Fruit fly (Drosophila melanogaster) whole organism, embryonic: ENCODE results near the gene CG31921.

Source experiments
- Adf1 ChIP-seq: fragments of 200-800 bp; sonication (Bioruptor generic); IDR thresholded peaks from 2 replicates; pipeline ENCODE4 v1.3.6; 2022; ENCODE audit warnings: missing biosample characterization, missing genetic modification characterization
- CG10147 ChIP-seq: fragments of 200-800 bp; sonication (Bioruptor generic); optimal IDR thresholded peaks from 2 replicates; lab custom pipeline; 2019; ENCODE audit warnings: missing biosample characterization, mild to moderate bottlenecking, missing genetic modification characterization, moderate library complexity
- CG12236 ChIP-seq: fragments of 200-800 bp; sonication (Bioruptor generic); optimal IDR thresholded peaks from 2 replicates; lab custom pipeline; 2016; ENCODE audit warnings: missing biosample characterization, missing genetic modification characterization
- CG13775 ChIP-seq: fragments of 200-800 bp; sonication (Bioruptor generic); optimal IDR thresholded peaks from 3 replicates; lab custom pipeline; 2017; ENCODE audit warnings: missing biosample characterization, mild to moderate bottlenecking, missing genetic modification characterization
- CG14014 ChIP-seq: fragments of 200-800 bp; sonication (Bioruptor generic); IDR thresholded peaks from 2 replicates; pipeline ENCODE4 v1.3.6; 2022; ENCODE audit warnings: missing biosample characterization, missing genetic modification characterization
- CG15514 ChIP-seq: fragments of 200-800 bp; sonication (Bioruptor generic); optimal IDR thresholded peaks from 3 replicates; lab custom pipeline; 2017; ENCODE audit warnings: missing biosample characterization, missing genetic modification characterization, mild to moderate bottlenecking, moderate library complexity, missing genetic modification reagents
- CG1602 ChIP-seq: fragments of 200-800 bp; sonication (Bioruptor generic); optimal IDR thresholded peaks from 3 replicates; lab custom pipeline; 2016; ENCODE audit warnings: missing biosample characterization, missing genetic modification characterization
- CG17361 ChIP-seq: fragments of 200-800 bp; sonication (Bioruptor generic); IDR thresholded peaks from 3 replicates; pipeline ENCODE4 v1.3.6; 2022; ENCODE audit warnings: missing biosample characterization, missing genetic modification characterization
- CG2678 ChIP-seq: fragments of 200-800 bp; sonication (Bioruptor generic); optimal IDR thresholded peaks from 3 replicates; lab custom pipeline; 2019; ENCODE audit warnings: missing biosample characterization, mild to moderate bottlenecking, missing genetic modification characterization, moderate library complexity
- CG32772 ChIP-seq: fragments of 200-800 bp; sonication (Bioruptor generic); IDR thresholded peaks from 2 replicates; pipeline ENCODE4 v1.3.6; 2022; ENCODE audit warnings: missing biosample characterization, missing genetic modification characterization
- CG3407 ChIP-seq: fragments of 200-800 bp; sonication (Bioruptor generic); optimal IDR thresholded peaks from 2 replicates; lab custom pipeline; 2018; ENCODE audit warnings: missing biosample characterization, mild to moderate bottlenecking, missing genetic modification characterization
- CG7745 ChIP-seq: fragments of 200-800 bp; sonication (Bioruptor generic); optimal IDR thresholded peaks from 2 replicates; lab custom pipeline; 2018; ENCODE audit warnings: missing biosample characterization, mild to moderate bottlenecking, missing genetic modification characterization, moderate library complexity
- CG7839 ChIP-seq: fragments of 200-800 bp; sonication (Bioruptor generic); optimal IDR thresholded peaks from 3 replicates; lab custom pipeline; 2018; ENCODE audit warnings: missing biosample characterization, mild to moderate bottlenecking, missing genetic modification characterization, moderate library complexity
- CG8359 ChIP-seq: fragments of 200-800 bp; sonication (Bioruptor generic); optimal IDR thresholded peaks from 2 replicates; lab custom pipeline; 2017; ENCODE audit warnings: missing biosample characterization, mild to moderate bottlenecking, missing genetic modification characterization, borderline replicate concordance
- CG8388 ChIP-seq: fragments of 200-800 bp; sonication (Bioruptor generic); optimal IDR thresholded peaks from 2 replicates; lab custom pipeline; 2019; ENCODE audit warnings: missing biosample characterization, mild to moderate bottlenecking, missing genetic modification characterization, moderate library complexity
- Chrac-16 ChIP-seq: fragments of 200-800 bp; sonication (Bioruptor generic); optimal IDR thresholded peaks from 3 replicates; lab custom pipeline; 2016; ENCODE audit warnings: missing biosample characterization, missing genetic modification characterization
- CrebB ChIP-seq: fragments of 200-800 bp; sonication (Bioruptor generic); optimal IDR thresholded peaks from 3 replicates; lab custom pipeline; 2018; ENCODE audit warnings: missing biosample characterization, mild to moderate bottlenecking, missing genetic modification characterization
- D19B ChIP-seq: fragments of 200-800 bp; sonication (Bioruptor generic); optimal IDR thresholded peaks from 2 replicates; lab custom pipeline; 2017; ENCODE audit warnings: missing biosample characterization, mild to moderate bottlenecking, missing genetic modification characterization
- Dfd ChIP-seq, 2 experiments: fragments of >200 bp; optimal IDR thresholded peaks; 2 replicates each; lab custom pipeline; 2017; ENCODE audit warnings: missing biosample characterization in 2 of 2, missing genetic modification characterization in 2 of 2
- Dref ChIP-seq: fragments of 200-800 bp; sonication (Bioruptor generic); IDR thresholded peaks from 2 replicates; pipeline ENCODE4 v1.3.6; 2022; ENCODE audit warnings: missing biosample characterization, missing genetic modification characterization
- Ets65A ChIP-seq: fragments of 200-800 bp; sonication (Bioruptor generic); peaks from one replicate; lab custom pipeline; 2016; ENCODE audit warnings: missing biosample characterization, missing genetic modification characterization
- Ets97D ChIP-seq: fragments of 200-800 bp; sonication (Bioruptor generic); optimal IDR thresholded peaks from 3 replicates; lab custom pipeline; 2016; ENCODE audit warnings: missing biosample characterization, missing genetic modification characterization
- Kr ChIP-seq: fragments of 200-800 bp; sonication (Bioruptor generic); optimal IDR thresholded peaks from 2 replicates; lab custom pipeline; 2017; ENCODE audit warnings: missing biosample characterization, mild to moderate bottlenecking, missing genetic modification characterization
- Med ChIP-seq: fragments of 200-800 bp; sonication (Bioruptor generic); peaks from one replicate; lab custom pipeline; 2016; ENCODE audit warnings: missing biosample characterization, missing genetic modification characterization, mild to moderate bottlenecking, inconsistent platforms, moderate library complexity
- NC2α ChIP-seq: fragments of 200-800 bp; sonication (Bioruptor generic); optimal IDR thresholded peaks from 2 replicates; lab custom pipeline; 2016; ENCODE audit warnings: missing biosample characterization, missing genetic modification characterization
- Ravus ChIP-seq: fragments of 200-800 bp; sonication (Bioruptor generic); IDR thresholded peaks from 2 replicates; pipeline ENCODE4 v1.3.6; 2022; ENCODE audit warnings: missing biosample characterization, missing genetic modification characterization
- ab ChIP-seq: fragments of 200-800 bp; sonication (Bioruptor generic); optimal IDR thresholded peaks from 2 replicates; lab custom pipeline; 2016; ENCODE audit warnings: missing biosample characterization, missing genetic modification characterization
- bcd ChIP-seq: fragments of 200-800 bp; sonication (Bioruptor generic); optimal IDR thresholded peaks from 2 replicates; lab custom pipeline; 2017; ENCODE audit warnings: missing biosample characterization, mild to moderate bottlenecking, missing genetic modification characterization
- caup ChIP-seq: fragments of 200-800 bp; sonication (Bioruptor generic); optimal IDR thresholded peaks from 3 replicates; lab custom pipeline; 2017; ENCODE audit warnings: missing biosample characterization, mild to moderate bottlenecking, missing genetic modification characterization, moderate library complexity; ENCODE audit not compliant: severe bottlenecking
- dan ChIP-seq: fragments of 200-800 bp; sonication (Bioruptor generic); IDR thresholded peaks from 2 replicates; pipeline ENCODE4 v1.3.6; 2022; ENCODE audit warnings: missing biosample characterization, missing genetic modification characterization
- dati ChIP-seq: fragments of 200-800 bp; sonication (Bioruptor generic); IDR thresholded peaks from 2 replicates; pipeline ENCODE4 v1.3.6; 2022; ENCODE audit warnings: missing biosample characterization, missing genetic modification characterization
- dmrt99B ChIP-seq: fragments of 200-800 bp; sonication (Bioruptor generic); optimal IDR thresholded peaks from 2 replicates; lab custom pipeline; 2018; ENCODE audit warnings: missing biosample characterization, mild to moderate bottlenecking, missing genetic modification characterization, moderate library complexity
- emc ChIP-seq: fragments of 200-800 bp; sonication (Bioruptor generic); optimal IDR thresholded peaks from 2 replicates; lab custom pipeline; 2016; ENCODE audit warnings: missing biosample characterization, missing genetic modification characterization
- fd64A ChIP-seq: fragments of 200-800 bp; sonication (Bioruptor generic); optimal IDR thresholded peaks from 3 replicates; lab custom pipeline; 2018; ENCODE audit warnings: missing biosample characterization, mild to moderate bottlenecking, missing genetic modification characterization
- ham ChIP-seq: fragments of 200-800 bp; sonication (Bioruptor generic); IDR thresholded peaks from 2 replicates; pipeline ENCODE4 v1.3.6; 2022; ENCODE audit warnings: missing biosample characterization, missing genetic modification characterization
- ind ChIP-seq: fragments of 200-800 bp; sonication (Bioruptor generic); optimal IDR thresholded peaks from 3 replicates; lab custom pipeline; 2016; ENCODE audit warnings: missing biosample characterization, missing genetic modification characterization
- jigr1 ChIP-seq: fragments of 200-800 bp; sonication (Bioruptor generic); IDR thresholded peaks from 3 replicates; pipeline ENCODE4 v1.3.6; 2022; ENCODE audit warnings: missing biosample characterization, missing genetic modification characterization
- maf-S ChIP-seq: fragments of 200-800 bp; sonication (Bioruptor generic); optimal IDR thresholded peaks from 2 replicates; lab custom pipeline; 2016; ENCODE audit warnings: missing biosample characterization, missing genetic modification characterization
- nau ChIP-seq: fragments of 200-800 bp; sonication (Bioruptor generic); optimal IDR thresholded peaks from 3 replicates; lab custom pipeline; 2017; ENCODE audit warnings: missing biosample characterization, mild to moderate bottlenecking, missing genetic modification characterization, missing genetic modification reagents
- oc ChIP-seq: fragments of 200-800 bp; sonication (Bioruptor generic); optimal IDR thresholded peaks from 2 replicates; lab custom pipeline; 2018; ENCODE audit warnings: missing biosample characterization, mild to moderate bottlenecking, missing genetic modification characterization, moderate library complexity
- p53 ChIP-seq: fragments of 200-800 bp; sonication (Bioruptor generic); optimal IDR thresholded peaks from 2 replicates; lab custom pipeline; 2016; ENCODE audit warnings: missing biosample characterization, missing genetic modification characterization
- phol ChIP-seq: fragments of 200-800 bp; sonication (Bioruptor generic); optimal IDR thresholded peaks from 3 replicates; lab custom pipeline; 2018; ENCODE audit warnings: missing biosample characterization, mild to moderate bottlenecking, missing genetic modification characterization, moderate library complexity
- psq ChIP-seq: fragments of 200-800 bp; sonication (Bioruptor generic); optimal IDR thresholded peaks from 2 replicates; lab custom pipeline; 2017; ENCODE audit warnings: missing biosample characterization, missing genetic modification characterization
- sc ChIP-seq, 3 experiments: fragments of >200 bp in 2 of 3; fragments of 200-800 bp in 1 of 3; sonication (Bioruptor generic) in 1 of 3; optimal IDR thresholded peaks; 2 replicates in 2 of 3; 3 replicates in 1 of 3; lab custom pipeline; 2017; ENCODE audit warnings: mild to moderate bottlenecking in 1 of 3, missing biosample characterization in 1 of 3, missing genetic modification characterization in 1 of 3, missing genetic modification reagents in 1 of 3
- shn ChIP-seq: fragments of 200-800 bp; sonication (Bioruptor generic); optimal IDR thresholded peaks from 3 replicates; lab custom pipeline; 2016; ENCODE audit warnings: missing biosample characterization, missing genetic modification characterization
- vnd ChIP-seq: fragments of 200-800 bp; sonication (Bioruptor generic); IDR thresholded peaks from 3 replicates; pipeline ENCODE4 v1.3.6; 2022; ENCODE audit warnings: missing biosample characterization, missing genetic modification characterization; ENCODE audit not compliant: partially characterized antibody
- wdn ChIP-seq: fragments of 200-800 bp; sonication (Bioruptor generic); IDR thresholded peaks from 2 replicates; pipeline ENCODE4 v1.3.6; 2022; ENCODE audit warnings: missing biosample characterization, missing genetic modification characterization
- wek ChIP-seq: fragments of 200-800 bp; sonication (Bioruptor generic); optimal IDR thresholded peaks from 3 replicates; lab custom pipeline; 2018; ENCODE audit warnings: missing biosample characterization, mild to moderate bottlenecking, missing genetic modification characterization, moderate library complexity

The CG31921 gene

dm6 chr2L:297480-298284, 34.5 kb downstream of the CG31921 start, which contains the start of gene Pi3K21B (continued):
- TF ChIP-seq CG7745 (no peak), bcd (peak; percentile 91), Chrac-16 (GFP tag; lab: Kevin White, UChicago) (peak; percentile 92), emc (peak; percentile 73), oc (tag; lab: Kevin White, UChicago) (no peak), Dfd (GFP tag; optimal IDR thresholded peaks at IDR 0.05; lab: Kevin White, UChicago) (peak in 1 of 2 experiments; percentile 56), CG32772 (GFP tag; lab: Robert Waterston, UW) (peak; percentile 82), p53 (peak; percentile 36), vnd (GFP tag; lab: Robert Waterston, UW) (no peak), Ravus (peak; percentile 33), CG12236 (GFP tag; lab: Kevin White, UChicago) (peak; percentile 77), dmrt99B (tag; lab: Kevin White, UChicago) (peak; percentile 86), sc (optimal IDR thresholded peaks at IDR 0.05; lab: Kevin White, UChicago) (no peak), sc (GFP tag; optimal IDR thresholded peaks at IDR 0.05; lab: Kevin White, UChicago) (peak; percentile 85), psq (GFP tag; lab: Kevin White, UChicago) (peak; percentile 54), NC2α (GFP tag; lab: Kevin White, UChicago) (peak; percentile 75), phol (tag; lab: Kevin White, UChicago) (peak; percentile 93), CG3407 (GFP tag; lab: Kevin White, UChicago) (peak; percentile 77), CG13775 (peak; percentile 95), Kr (GFP tag; lab: Kevin White, UChicago) (no peak), wdn (peak; percentile 83), CG2678 (tag; lab: Kevin White, UChicago) (peak; percentile 91), Dref (peak; percentile 43), wek (GFP tag; lab: Kevin White, UChicago) (peak; percentile 57), caup (GFP tag; lab: Kevin White, UChicago) (peak; percentile 91), CG8359 (peak; percentile 58), CG1602 (peak; percentile 90), ham (GFP tag; lab: Robert Waterston, UW) (peak; percentile 83), Med (GFP tag; lab: Kevin White, UChicago) (peak; percentile 99), CG7839 (tag; lab: Kevin White, UChicago) (peak; percentile 91), D19B (peak; percentile 68), ab (GFP tag; lab: Kevin White, UChicago) (peak; percentile 86), dati (GFP tag; lab: Robert Waterston, UW) (0 out of 2 replicates have a peak, but pooled peaks have one; percentile 13), Ets97D (GFP tag; lab: Kevin White, UChicago) (peak; percentile 88), jigr1 (GFP tag; lab: Robert Waterston, UW) (peak; percentile 72; the same call in 2 of the 3 replicates), dan (no peak), CG17361 (peak; percentile 94), CG15514 (GFP tag; lab: Kevin White, UChicago) (peak; percentile 78), shn (peak; percentile 93), nau (GFP tag; lab: Kevin White, UChicago) (peak; percentile 54), CrebB (tag; lab: Kevin White, UChicago) (peak; percentile 66), maf-S (GFP tag; lab: Kevin White, UChicago) (peak; percentile 89), fd64A (GFP tag; lab: Kevin White, UChicago) (no peak), ind (GFP tag; lab: Kevin White, UChicago) (peak; percentile 92), CG8388 (GFP tag; lab: Kevin White, UChicago) (peak; percentile 80), Adf1 (GFP tag; lab: Robert Waterston, UW) (peak; percentile 25; the same call in 1 of the 2 replicates), CG10147 (peak; percentile 88), CG14014 (GFP tag; lab: Robert Waterston, UW) (peak; percentile 84), Ets65A (GFP tag; lab: Kevin White, UChicago) (peak; percentile 100)
